Worm (Caenorhabditis elegans): Measurements from ENCODE around the gene sng-1.

Gene sng-1

ce11 chrX:7316485-7317391 lies 10.7 kb upstream of the sng-1 start, which contains the start of the genes spp-2 and spp-6:
Gene spp-2, minus strand, starts transcription at chrX:7316818.
Gene spp-6, plus strand, starts transcription at chrX:7317341.
- TF ChIP-seq flt-1 (GFP tag; IDR thresholded peaks at IDR 0.05) (no peak), cog-1 (tag; optimal IDR thresholded peaks at IDR 0.05) (no peak), klf-2 (GFP tag; conservative IDR thresholded peaks at IDR 0.05) (no peak), med-1 (GFP tag; optimal IDR thresholded peaks at IDR 0.05; ENCODE audit: insufficient read depth) (no peak), tab-1 (GFP tag; IDR thresholded peaks at IDR 0.05) (no peak), ref-1 (GFP tag; conservative IDR thresholded peaks at IDR 0.05) (no peak), ztf-23 (GFP tag; IDR thresholded peaks at IDR 0.05) (no peak), ztf-29 (GFP tag; IDR thresholded peaks at IDR 0.05) (no peak), T22C8.4 (GFP tag; IDR thresholded peaks at IDR 0.05) (no peak)

ce11 chrX:7318639-7319038 lies 8.8 kb upstream of the sng-1 start, which contains the start of gene spp-4:
Gene spp-4, minus strand, starts transcription at chrX:7318756.
- TF ChIP-seq med-1 (GFP tag; optimal IDR thresholded peaks at IDR 0.05; ENCODE audit: insufficient read depth) = no peak
- no peak for TF ChIP-seq ztf-29 (GFP tag; IDR thresholded peaks at IDR 0.05)
- no peak for TF ChIP-seq T22C8.4 (GFP tag; IDR thresholded peaks at IDR 0.05)
- TF ChIP-seq ref-1 (GFP tag; conservative IDR thresholded peaks at IDR 0.05) = no peak
- TF ChIP-seq klf-2 (GFP tag; conservative IDR thresholded peaks at IDR 0.05) = no peak
- no peak for TF ChIP-seq cog-1 (tag; optimal IDR thresholded peaks at IDR 0.05)
- no peak for TF ChIP-seq ztf-23 (GFP tag; IDR thresholded peaks at IDR 0.05)
- TF ChIP-seq tab-1 (GFP tag; IDR thresholded peaks at IDR 0.05) = no peak
- TF ChIP-seq flt-1 (GFP tag; IDR thresholded peaks at IDR 0.05) = no peak

- TF ChIP-seq cog-1 (tag; optimal IDR thresholded peaks at IDR 0.05) (no peak), tab-1 (GFP tag; IDR thresholded peaks at IDR 0.05) (no peak)
Measured at ce11 chrX:7320115-7320711, 7.2 kb upstream of the sng-1 start, which contains the start of gene spp-5. Gene spp-5, minus strand, starts transcription at chrX:7320354.

ce11 chrX:7322323-7322722 lies 5.1 kb upstream of the sng-1 start, which contains the start of gene T08A9.13:
Gene T08A9.13, minus strand, starts transcription at chrX:7322423.
- no peak for TF ChIP-seq klf-2 (GFP tag; conservative IDR thresholded peaks at IDR 0.05)
- TF ChIP-seq T22C8.4 (GFP tag; IDR thresholded peaks at IDR 0.05) = no peak
- TF ChIP-seq med-1 (GFP tag; optimal IDR thresholded peaks at IDR 0.05; ENCODE audit: insufficient read depth) = no peak
- TF ChIP-seq tab-1 (GFP tag; IDR thresholded peaks at IDR 0.05) = no peak
- TF ChIP-seq flt-1 (GFP tag; IDR thresholded peaks at IDR 0.05) = no peak
- no peak for TF ChIP-seq ztf-23 (GFP tag; IDR thresholded peaks at IDR 0.05)
- TF ChIP-seq ref-1 (GFP tag; conservative IDR thresholded peaks at IDR 0.05) = no peak
- TF ChIP-seq ztf-29 (GFP tag; IDR thresholded peaks at IDR 0.05) = no peak
- TF ChIP-seq cog-1 (tag; optimal IDR thresholded peaks at IDR 0.05) = no peak

ce11 chrX:7323604-7324003 lies 3.8 kb upstream of the sng-1 start:
- peak; percentile 65; the same call in 1 of the 2 replicates for TF ChIP-seq tab-1 (GFP tag; IDR thresholded peaks at IDR 0.05)
- TF ChIP-seq flt-1 (GFP tag; IDR thresholded peaks at IDR 0.05) = no peak
- TF ChIP-seq med-1 (GFP tag; optimal IDR thresholded peaks at IDR 0.05; ENCODE audit: insufficient read depth) = no peak
- TF ChIP-seq cog-1 (tag; optimal IDR thresholded peaks at IDR 0.05) = no peak
- TF ChIP-seq ztf-29 (GFP tag; IDR thresholded peaks at IDR 0.05) = no peak
- no peak for TF ChIP-seq T22C8.4 (GFP tag; IDR thresholded peaks at IDR 0.05)
- peak; percentile 56; the same call in 1 of the 2 replicates for TF ChIP-seq ztf-23 (GFP tag; IDR thresholded peaks at IDR 0.05)
- no peak for TF ChIP-seq klf-2 (GFP tag; conservative IDR thresholded peaks at IDR 0.05)
- 0 out of 2 replicates have a peak, but pooled peaks have one; percentile 52 for TF ChIP-seq ref-1 (GFP tag; conservative IDR thresholded peaks at IDR 0.05)

- TF ChIP-seq ztf-29 (GFP tag; IDR thresholded peaks at IDR 0.05) (no peak), ref-1 (GFP tag; conservative IDR thresholded peaks at IDR 0.05) (no peak), tab-1 (GFP tag; IDR thresholded peaks at IDR 0.05) (no peak), med-1 (GFP tag; optimal IDR thresholded peaks at IDR 0.05; ENCODE audit: insufficient read depth) (no peak), ztf-23 (GFP tag; IDR thresholded peaks at IDR 0.05) (no peak), flt-1 (GFP tag; IDR thresholded peaks at IDR 0.05) (no peak), klf-2 (GFP tag; conservative IDR thresholded peaks at IDR 0.05) (no peak), cog-1 (tag; optimal IDR thresholded peaks at IDR 0.05) (no peak), T22C8.4 (GFP tag; IDR thresholded peaks at IDR 0.05) (no peak)
Measured at ce11 chrX:7328065-7328564, 714 bp downstream of the sng-1 start.

ce11 chrX:7329601-7330000 lies 2.2 kb downstream of the sng-1 start, which contains the start of gene ttr-59:
Gene ttr-59, plus strand, starts transcription at chrX:7329818.
- no peak for TF ChIP-seq ref-1 (GFP tag; conservative IDR thresholded peaks at IDR 0.05)

- TF ChIP-seq med-1 (GFP tag; optimal IDR thresholded peaks at IDR 0.05; ENCODE audit: insufficient read depth) (no peak), cog-1 (tag; optimal IDR thresholded peaks at IDR 0.05) (no peak), T22C8.4 (GFP tag; IDR thresholded peaks at IDR 0.05) (no peak), ztf-23 (GFP tag; IDR thresholded peaks at IDR 0.05) (no peak), ztf-29 (GFP tag; IDR thresholded peaks at IDR 0.05) (no peak)
Measured at ce11 chrX:7330685-7331196, 3.3 kb downstream of the sng-1 start, which contains the start of gene ttr-30. Gene ttr-30, plus strand, starts transcription at chrX:7330949.

ce11 chrX:7334302-7334724 lies 6.9 kb downstream of the sng-1 start, which contains the start of gene epg-7:
Gene epg-7, plus strand, starts transcription at chrX:7334714.
- TF ChIP-seq flt-1 (GFP tag; IDR thresholded peaks at IDR 0.05) = no peak
- no peak for TF ChIP-seq klf-2 (GFP tag; conservative IDR thresholded peaks at IDR 0.05)
- peak; percentile 59 for TF ChIP-seq ztf-23 (GFP tag; IDR thresholded peaks at IDR 0.05)
- no peak for TF ChIP-seq T22C8.4 (GFP tag; IDR thresholded peaks at IDR 0.05)
- no peak for TF ChIP-seq med-1 (GFP tag; optimal IDR thresholded peaks at IDR 0.05; ENCODE audit: insufficient read depth)
- peak; percentile 73 for TF ChIP-seq cog-1 (tag; optimal IDR thresholded peaks at IDR 0.05)

Data from whole organism, midembryonic.